2 fruit fly cellular contexts compared by ENCODE assay signal in the genomic region with DNA sequence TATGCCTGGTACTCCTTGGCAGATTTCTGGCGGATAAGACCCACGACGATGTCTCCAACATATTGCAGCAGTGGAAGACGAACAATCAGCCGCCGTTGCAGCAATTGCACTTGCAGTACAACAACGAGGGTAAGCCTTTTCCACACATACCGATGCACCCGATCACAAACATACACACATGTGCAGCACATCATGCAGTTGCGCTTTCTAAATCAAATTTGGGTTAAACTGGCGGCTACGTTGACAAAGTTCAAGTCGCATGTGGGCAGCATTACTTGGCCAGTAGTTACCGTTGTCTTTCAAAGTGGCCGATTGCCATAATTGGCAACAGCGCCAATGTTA.
A peak's percentile ranks its signal among the peaks of the same experiment; 100 is the strongest.
TF ChIP-seq lines count a peak whose summit lies in the region.

No protein-coding gene starts in this region.

- TF ChIP-seq CTCF in whole organism, embryonic (GFP tag; optimal IDR thresholded peaks at IDR 0.05; lab: Kevin White, UChicago): no peak

TF ChIP-seq in whole organism, embryonic, 481 proteins besides CTCF, POLR2A, EP300 and RAD21:
- no peak for TF ChIP-seq Optix (GFP tag; IDR thresholded peaks at IDR 0.05; lab: Robert Waterston, UW)
- TF ChIP-seq nerfin-1 (tag; optimal IDR thresholded peaks at IDR 0.05; lab: Kevin White, UChicago): peak; percentile 87
- peak; percentile 46 for TF ChIP-seq D (optimal IDR thresholded peaks at IDR 0.05; lab: Kevin White, UChicago)
- TF ChIP-seq D (GFP tag; optimal IDR thresholded peaks at IDR 0.05; lab: Kevin White, UChicago): no peak
- no peak for TF ChIP-seq Blimp-1 (GFP tag; optimal IDR thresholded peaks at IDR 0.05; lab: Kevin White, UChicago)
- TF ChIP-seq insv (GFP tag; optimal IDR thresholded peaks at IDR 0.05; lab: Kevin White, UChicago): no peak
- peak; percentile 66 for TF ChIP-seq CG8478 (optimal IDR thresholded peaks at IDR 0.05; lab: Kevin White, UChicago)
- TF ChIP-seq MESR4 (GFP tag; optimal IDR thresholded peaks at IDR 0.05; lab: Kevin White, UChicago): peak; percentile 30
- no peak for TF ChIP-seq CG17328 (GFP tag; IDR thresholded peaks at IDR 0.05; lab: Robert Waterston, UW)
- peak; percentile 16 for TF ChIP-seq twi (tag; optimal IDR thresholded peaks at IDR 0.05; lab: Kevin White, UChicago)
- peak; percentile 84 for TF ChIP-seq cg (GFP tag; optimal IDR thresholded peaks at IDR 0.05; lab: Kevin White, UChicago)
TF ChIP-seq in whole organism, embryonic: peak in this region for 6.

TF ChIP-seq in whole organism, prepupa, 60 proteins besides CTCF, POLR2A, EP300 and RAD21:
- TF ChIP-seq CG6276 (GFP tag; optimal IDR thresholded peaks at IDR 0.05; lab: Kevin White, UChicago): no peak
- no peak for TF ChIP-seq Hr38 (GFP tag; optimal IDR thresholded peaks at IDR 0.05; lab: Kevin White, UChicago)
- 0 out of 2 replicates have a peak, but pooled peaks have one; percentile 5 for TF ChIP-seq CG15336 (GFP tag; IDR thresholded peaks at IDR 0.05; lab: Robert Waterston, UW)
- no peak for TF ChIP-seq Met (GFP tag; optimal IDR thresholded peaks at IDR 0.05; lab: Kevin White, UChicago)
- no peak for TF ChIP-seq CG8319 (GFP tag; optimal IDR thresholded peaks at IDR 0.05; lab: Kevin White, UChicago)
TF ChIP-seq in whole organism, prepupa: peak in this region for 1.
